Fruit fly (Drosophila melanogaster): ENCODE measurements around the gene CG5281.

CG5281 gene

DNA sequence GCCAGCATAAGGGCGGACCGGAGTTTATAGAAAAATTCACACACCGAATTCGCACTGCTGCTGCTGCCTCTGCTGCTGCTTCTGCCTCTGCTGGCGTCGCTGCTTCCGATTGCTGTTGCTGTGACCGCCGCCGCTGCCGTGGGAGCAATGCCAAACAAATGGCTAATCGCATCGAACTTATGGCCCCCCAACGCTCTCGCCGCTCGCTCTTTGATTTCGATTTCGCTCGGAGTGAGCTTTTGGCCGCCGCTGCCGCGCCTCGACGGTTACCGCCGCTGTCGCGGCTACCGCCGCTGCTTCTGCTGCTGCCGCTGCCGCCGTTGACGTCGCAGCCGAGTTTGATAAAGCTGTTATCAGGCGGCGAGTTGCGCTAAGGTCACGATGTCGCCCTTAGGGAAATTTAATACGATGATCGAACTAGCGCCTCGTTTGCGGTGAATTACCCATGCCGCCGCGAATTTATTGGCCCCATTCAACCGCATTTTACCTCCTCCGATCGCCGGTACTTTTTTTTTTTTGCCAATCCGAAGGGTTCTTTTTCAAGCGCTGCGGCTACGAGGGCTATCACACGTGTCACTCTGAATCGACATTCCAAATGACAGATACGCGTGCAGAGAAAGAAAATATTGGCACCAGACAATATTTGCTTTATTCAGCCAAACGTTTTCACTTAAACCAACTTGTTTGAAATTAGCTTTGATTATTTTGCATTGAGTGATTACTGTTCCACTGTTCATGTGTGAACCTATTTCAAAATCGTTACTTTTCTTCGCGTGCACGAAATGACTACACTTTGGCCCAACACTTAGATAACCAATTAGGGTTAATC is 22.6 kb downstream of the CG5281 start (continued):
- TF ChIP-seq CG11456 (GFP tag; IDR thresholded peaks at IDR 0.05) = peak; percentile 89
- peak; percentile 71 for TF ChIP-seq gro (GFP tag; optimal IDR thresholded peaks at IDR 0.05)
- no peak for TF ChIP-seq CG4617 (GFP tag; optimal IDR thresholded peaks at IDR 0.05; ENCODE audit: borderline replicate concordance)
- no peak for TF ChIP-seq fd102C (GFP tag; optimal IDR thresholded peaks at IDR 0.05)
- no peak for TF ChIP-seq CG2875 (GFP tag; optimal IDR thresholded peaks at IDR 0.05)
- TF ChIP-seq kah (GFP tag; optimal IDR thresholded peaks at IDR 0.05) = no peak
- peak; percentile 77 for TF ChIP-seq CG10366 (GFP tag; IDR thresholded peaks at IDR 0.05)
- peak; percentile 55 for TF ChIP-seq CG13775 (GFP tag; optimal IDR thresholded peaks at IDR 0.05)
- peak; percentile 1 for TF ChIP-seq Jarid2 (GFP tag; optimal IDR thresholded peaks at IDR 0.05)
- TF ChIP-seq Drgx (GFP tag; IDR thresholded peaks at IDR 0.05) = no peak
- TF ChIP-seq p53 (GFP tag; optimal IDR thresholded peaks at IDR 0.05) = no peak
- TF ChIP-seq CG4282 (GFP tag; optimal IDR thresholded peaks at IDR 0.05) = no peak
- peak; percentile 87 for TF ChIP-seq Atf6 (GFP tag; IDR thresholded peaks at IDR 0.05)
- peak; percentile 80 for TF ChIP-seq CG18599 (GFP tag; optimal IDR thresholded peaks at IDR 0.05)
- TF ChIP-seq al (GFP tag; IDR thresholded peaks at IDR 0.05) = peak; percentile 78
- TF ChIP-seq cwo (GFP tag; optimal IDR thresholded peaks at IDR 0.05) = peak; percentile 85
- no peak for TF ChIP-seq cad (GFP tag; optimal IDR thresholded peaks at IDR 0.05)
- TF ChIP-seq seq (GFP tag; IDR thresholded peaks at IDR 0.05) = peak; percentile 81
- TF ChIP-seq pan (optimal IDR thresholded peaks at IDR 0.05) = no peak
- TF ChIP-seq pan (GFP tag; optimal IDR thresholded peaks at IDR 0.05 in 1 of 2, IDR thresholded peaks at IDR 0.05 in 1 of 2) = peak in 1 of 2 experiments; percentile 85
- TF ChIP-seq CG17612 (GFP tag; IDR thresholded peaks at IDR 0.05) = 0 out of 2 replicates have a peak, but pooled peaks have one; percentile 38
- peak; percentile 31; the same call in 1 of the 2 replicates for TF ChIP-seq peb (GFP tag; IDR thresholded peaks at IDR 0.05)
- TF ChIP-seq sisA (GFP tag; IDR thresholded peaks at IDR 0.05) = peak; percentile 64
- peak; percentile 71 for TF ChIP-seq gem (tag; optimal IDR thresholded peaks at IDR 0.05)
- peak; percentile 63 for TF ChIP-seq CG17359 (tag; optimal IDR thresholded peaks at IDR 0.05)
- peak; percentile 57 for TF ChIP-seq her (GFP tag; optimal IDR thresholded peaks at IDR 0.05)
- peak; percentile 47 for TF ChIP-seq Bdp1 (GFP tag; optimal IDR thresholded peaks at IDR 0.05)
- no peak for TF ChIP-seq CG33557 (GFP tag; optimal IDR thresholded peaks at IDR 0.05)
- peak; percentile 77; the same call in 1 of the 2 replicates for TF ChIP-seq vvl (GFP tag; IDR thresholded peaks at IDR 0.05)
- peak; percentile 61 for TF ChIP-seq CG15514 (GFP tag; optimal IDR thresholded peaks at IDR 0.05)
- no peak for TF ChIP-seq CG16815 (GFP tag; optimal IDR thresholded peaks at IDR 0.05)
- 0 out of 3 replicates have a peak, but pooled peaks have one; percentile 37 for TF ChIP-seq CG2199 (GFP tag; IDR thresholded peaks at IDR 0.05)
- peak in 1 of 2 experiments; percentile 65 for TF ChIP-seq eve (GFP tag; optimal IDR thresholded peaks at IDR 0.05)
- peak; percentile 13; the same call in 1 of the 2 replicates for TF ChIP-seq CG13287 (GFP tag; IDR thresholded peaks at IDR 0.05; ENCODE audit: partially characterized antibody)
- peak; percentile 37 for TF ChIP-seq CG18011 (GFP tag; optimal IDR thresholded peaks at IDR 0.05)
- TF ChIP-seq CG8944 (GFP tag; optimal IDR thresholded peaks at IDR 0.05) = peak; percentile 45
- TF ChIP-seq B-H1 (GFP tag; IDR thresholded peaks at IDR 0.05) = peak; percentile 59; the same call in 2 of the 3 replicates
- TF ChIP-seq mld (GFP tag; IDR thresholded peaks at IDR 0.05; ENCODE audit: partially characterized antibody) = no peak
- peak; percentile 40 for TF ChIP-seq Six4 (GFP tag; optimal IDR thresholded peaks at IDR 0.05)
- TF ChIP-seq HLHmδ (GFP tag; optimal IDR thresholded peaks at IDR 0.05) = no peak
- no peak for TF ChIP-seq pros (GFP tag; optimal IDR thresholded peaks at IDR 0.05)
- peak; percentile 60 for TF ChIP-seq CG9727 (GFP tag; optimal IDR thresholded peaks at IDR 0.05)
- TF ChIP-seq CG13894 (tag; optimal IDR thresholded peaks at IDR 0.05) = peak; percentile 21
- TF ChIP-seq Pdp1 (GFP tag; optimal IDR thresholded peaks at IDR 0.05) = peak; percentile 59 to 66
- peak; percentile 4 for TF ChIP-seq Max (GFP tag; optimal IDR thresholded peaks at IDR 0.05)
- TF ChIP-seq CG15073 (GFP tag; optimal IDR thresholded peaks at IDR 0.05) = no peak
- TF ChIP-seq D19A (tag; optimal IDR thresholded peaks at IDR 0.05) = peak; percentile 18
- TF ChIP-seq CG4328 (GFP tag; optimal IDR thresholded peaks at IDR 0.05) = no peak

Data from whole organism, embryonic.